Fruit fly (Drosophila melanogaster): ENCODE data around the gene CG3386.

CG3386 gene

DNA sequence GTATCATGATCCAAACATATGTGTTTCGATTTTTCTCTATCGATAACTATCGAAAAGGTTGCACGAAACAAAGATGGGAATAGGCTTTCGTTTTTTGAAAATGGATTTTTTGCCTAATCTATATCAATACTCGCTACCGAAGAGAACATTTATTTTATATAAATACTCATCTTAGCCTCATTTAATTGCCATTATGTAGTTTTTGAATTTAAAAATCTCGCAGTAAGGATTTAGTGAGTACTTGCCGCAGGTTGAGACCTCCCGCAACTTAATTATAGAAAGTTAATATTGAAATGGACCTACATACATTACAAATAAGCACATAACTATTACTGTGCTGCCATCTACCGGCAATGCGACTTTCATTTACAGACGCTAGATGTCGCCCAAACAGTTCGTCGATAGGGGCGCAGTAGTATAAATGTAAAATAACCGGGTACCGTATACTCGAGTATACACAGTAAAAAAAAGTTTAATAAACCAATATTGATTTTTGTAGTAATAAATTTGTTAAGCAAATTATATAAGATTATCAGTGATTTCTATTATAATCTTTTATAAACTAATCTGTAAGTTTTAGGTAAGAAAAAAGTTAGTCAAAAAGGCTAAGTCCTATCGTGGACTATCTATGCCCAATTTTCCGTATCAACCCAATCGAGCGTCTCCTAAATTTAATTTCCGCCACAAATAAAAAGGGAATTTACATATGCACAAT, 29.7 kb upstream of the CG3386 start, which contains the start of gene CG13896 (continued):
- TF ChIP-seq insv (GFP tag; optimal IDR thresholded peaks at IDR 0.05), result peak in 1 of 2 experiments; percentile 81
- peak; percentile 67 for TF ChIP-seq CG3065 (GFP tag; optimal IDR thresholded peaks at IDR 0.05)
- TF ChIP-seq CG10462 (GFP tag; optimal IDR thresholded peaks at IDR 0.05), result peak; percentile 76
- TF ChIP-seq org-1 (GFP tag; optimal IDR thresholded peaks at IDR 0.05), result peak; percentile 56
- peak; percentile 85 for TF ChIP-seq Mes4 (GFP tag; optimal IDR thresholded peaks at IDR 0.05)
- peak; percentile 29 for TF ChIP-seq YL-1 (GFP tag; optimal IDR thresholded peaks at IDR 0.05)
- peak; percentile 61 for TF ChIP-seq ERR (GFP tag; optimal IDR thresholded peaks at IDR 0.05)
- peak; percentile 58 for TF ChIP-seq CG14965 (GFP tag; optimal IDR thresholded peaks at IDR 0.05; ENCODE audit: borderline replicate concordance)
- TF ChIP-seq CG11504 (tag; optimal IDR thresholded peaks at IDR 0.05), result peak; percentile 84
- peak; percentile 26 for TF ChIP-seq CG15011 (GFP tag; optimal IDR thresholded peaks at IDR 0.05)
- peak; percentile 93 for TF ChIP-seq tin (GFP tag; optimal IDR thresholded peaks at IDR 0.05)
- peak; percentile 81 for TF ChIP-seq tgo (GFP tag; IDR thresholded peaks at IDR 0.05)
- peak; percentile 53 for TF ChIP-seq CG10274 (GFP tag; optimal IDR thresholded peaks at IDR 0.05)
- peak; percentile 82 for TF ChIP-seq Dip3 (GFP tag; optimal IDR thresholded peaks at IDR 0.05)
- peak; percentile 94 for TF ChIP-seq az2 (GFP tag; optimal IDR thresholded peaks at IDR 0.05)
- peak; percentile 42 for TF ChIP-seq Ravus (GFP tag; IDR thresholded peaks at IDR 0.05)
- TF ChIP-seq ftz-f1 (GFP tag; optimal IDR thresholded peaks at IDR 0.05), result peak; percentile 73
- no peak for TF ChIP-seq Sin3A (optimal IDR thresholded peaks at IDR 0.05)
- TF ChIP-seq Bgb (GFP tag; IDR thresholded peaks at IDR 0.05; ENCODE audit: partially characterized antibody), result peak; percentile 58
- peak; percentile 91 for TF ChIP-seq CG1603 (tag; optimal IDR thresholded peaks at IDR 0.05)
- peak; percentile 67 for TF ChIP-seq Six4 (GFP tag; optimal IDR thresholded peaks at IDR 0.05)
- TF ChIP-seq CG11695 (GFP tag; IDR thresholded peaks at IDR 0.05), result peak; percentile 76; the same call in 2 of the 3 replicates
- TF ChIP-seq fu2 (GFP tag; optimal IDR thresholded peaks at IDR 0.05), result peak; percentile 78
- TF ChIP-seq hbn (GFP tag; IDR thresholded peaks at IDR 0.05; ENCODE audit: partially characterized antibody), result peak; percentile 74
- peak; percentile 90 for TF ChIP-seq HmgD (GFP tag; optimal IDR thresholded peaks at IDR 0.05)
- peak; percentile 93 for TF ChIP-seq CG9817 (tag; optimal IDR thresholded peaks at IDR 0.05)
- TF ChIP-seq CG32767 (GFP tag; IDR thresholded peaks at IDR 0.05), result peak; percentile 52; the same call in 1 of the 2 replicates
- TF ChIP-seq danr (GFP tag; IDR thresholded peaks at IDR 0.05), result peak; percentile 62; the same call in 1 of the 2 replicates
- TF ChIP-seq Hr78 (GFP tag; optimal IDR thresholded peaks at IDR 0.05), result peak in 1 of 2 experiments; percentile 25
- TF ChIP-seq Mrtf (GFP tag; IDR thresholded peaks at IDR 0.05), result peak; percentile 93
- peak; percentile 88 for TF ChIP-seq ab (GFP tag; optimal IDR thresholded peaks at IDR 0.05)
- TF ChIP-seq lov (optimal IDR thresholded peaks at IDR 0.05), result no peak
- peak; percentile 72; the same call in 1 of the 3 replicates for TF ChIP-seq lov (GFP tag; IDR thresholded peaks at IDR 0.05)
- peak; percentile 84 to 87 for TF ChIP-seq Hr51 (GFP tag; optimal IDR thresholded peaks at IDR 0.05)
- peak; percentile 36 for TF ChIP-seq Oli (tag; optimal IDR thresholded peaks at IDR 0.05)
- peak; percentile 98 for TF ChIP-seq CG11456 (GFP tag; IDR thresholded peaks at IDR 0.05)
- TF ChIP-seq CG7839 (tag; optimal IDR thresholded peaks at IDR 0.05), result peak; percentile 86
- TF ChIP-seq emc (GFP tag; optimal IDR thresholded peaks at IDR 0.05), result peak; percentile 82
- TF ChIP-seq phol (tag; optimal IDR thresholded peaks at IDR 0.05), result peak; percentile 76
- TF ChIP-seq GATAe (GFP tag; conservative IDR thresholded peaks at IDR 0.05), result no peak
- peak; percentile 67 for TF ChIP-seq abd-A (tag; optimal IDR thresholded peaks at IDR 0.05)
- peak; percentile 88 to 96 for TF ChIP-seq chif (GFP tag; optimal IDR thresholded peaks at IDR 0.05)
- TF ChIP-seq CG14014 (GFP tag; IDR thresholded peaks at IDR 0.05), result peak; percentile 76
- TF ChIP-seq da (GFP tag; optimal IDR thresholded peaks at IDR 0.05), result peak; percentile 83
- no peak for TF ChIP-seq gce (GFP tag; IDR thresholded peaks at IDR 0.05)
- peak; percentile 71 for TF ChIP-seq CG17802 (tag; optimal IDR thresholded peaks at IDR 0.05)
- TF ChIP-seq CG3847 (GFP tag; IDR thresholded peaks at IDR 0.05), result peak; percentile 73
- TF ChIP-seq CG1024 (GFP tag; IDR thresholded peaks at IDR 0.05), result peak; percentile 77
- TF ChIP-seq CG16815 (GFP tag; optimal IDR thresholded peaks at IDR 0.05), result peak; percentile 85
- peak; percentile 95 for TF ChIP-seq Rfx (GFP tag; IDR thresholded peaks at IDR 0.05)
